Fruit fly (Drosophila melanogaster): Measurements from ENCODE around the gene CG43057.
A peak's percentile ranks its signal among the peaks of the same experiment; 100 is the strongest.

Gene CG43057

DNA sequence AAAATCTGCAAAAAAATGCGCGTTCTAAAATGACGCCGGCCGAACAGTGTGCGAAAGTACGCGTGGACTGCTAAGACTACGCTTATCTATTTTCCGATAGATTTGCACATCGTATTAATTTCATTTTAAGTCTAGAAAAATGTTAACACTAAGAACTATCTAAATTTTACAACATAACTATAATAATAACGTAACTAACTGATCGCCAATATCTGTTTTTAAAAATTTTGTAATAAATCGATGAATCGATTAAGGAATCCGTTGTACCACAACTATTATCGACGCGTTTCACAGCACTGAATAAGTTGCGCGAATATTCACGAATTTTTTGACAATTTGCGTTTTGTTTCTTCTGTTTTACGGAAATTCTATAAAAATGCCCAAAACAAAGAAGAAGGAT, 32.7 kb downstream of the CG43057 start, which contains the start of gene Ssb-c31a (continued):
- TF ChIP-seq Nf-YC (tag; optimal IDR thresholded peaks at IDR 0.05) (peak; percentile 57), zfh2 (GFP tag; optimal IDR thresholded peaks at IDR 0.05) (peak; percentile 68), CG31224 (GFP tag; IDR thresholded peaks at IDR 0.05) (peak; percentile 25; the same call in 1 of the 2 replicates), usp (GFP tag; optimal IDR thresholded peaks at IDR 0.05) (no peak), lab (GFP tag; optimal IDR thresholded peaks at IDR 0.05) (peak; percentile 48), CG3281 (GFP tag; optimal IDR thresholded peaks at IDR 0.05) (peak; percentile 48), Sox102F (GFP tag; optimal IDR thresholded peaks at IDR 0.05) (no peak), hkb (optimal IDR thresholded peaks at IDR 0.05) (no peak), hkb (GFP tag; IDR thresholded peaks at IDR 0.05) (0 out of 2 replicates have a peak, but pooled peaks have one; percentile 34), Sin3A (optimal IDR thresholded peaks at IDR 0.05) (peak; percentile 76), CG13624 (GFP tag; optimal IDR thresholded peaks at IDR 0.05) (peak; percentile 82), chif (GFP tag; optimal IDR thresholded peaks at IDR 0.05) (peak in 1 of 2 experiments; percentile 35), CG17385 (GFP tag; optimal IDR thresholded peaks at IDR 0.05) (peak; percentile 66), Atf6 (GFP tag; IDR thresholded peaks at IDR 0.05) (peak; percentile 40; the same call in 1 of the 2 replicates), CG6689 (GFP tag; IDR thresholded peaks at IDR 0.05) (peak; percentile 45), CG34422 (GFP tag; IDR thresholded peaks at IDR 0.05) (peak; percentile 29; the same call in 1 of the 3 replicates), CG13424 (tag; optimal IDR thresholded peaks at IDR 0.05) (peak; percentile 52), sna (GFP tag; IDR thresholded peaks at IDR 0.05; ENCODE audit: partially characterized antibody) (peak; percentile 63; the same call in 1 of the 2 replicates), CG15696 (tag; optimal IDR thresholded peaks at IDR 0.05) (peak; percentile 27), CG13296 (GFP tag; optimal IDR thresholded peaks at IDR 0.05) (peak; percentile 62), ERR (GFP tag; optimal IDR thresholded peaks at IDR 0.05) (peak; percentile 4), CG4707 (GFP tag; optimal IDR thresholded peaks at IDR 0.05) (no peak), gsb-n (tag; optimal IDR thresholded peaks at IDR 0.05) (peak; percentile 23), Lpt (GFP tag; optimal IDR thresholded peaks at IDR 0.05) (no peak), az2 (GFP tag; optimal IDR thresholded peaks at IDR 0.05) (peak; percentile 46), CG1792 (GFP tag; optimal IDR thresholded peaks at IDR 0.05) (peak; percentile 55), mld (GFP tag; IDR thresholded peaks at IDR 0.05; ENCODE audit: partially characterized antibody) (no peak), luna (GFP tag; optimal IDR thresholded peaks at IDR 0.05) (no peak), insv (GFP tag; optimal IDR thresholded peaks at IDR 0.05) (peak in 1 of 2 experiments; percentile 34), amos (GFP tag; IDR thresholded peaks at IDR 0.05; ENCODE audit: partially characterized antibody) (peak; percentile 71), dysf (GFP tag; IDR thresholded peaks at IDR 0.05) (peak; percentile 28; the same call in 1 of the 3 replicates), MBD-R2 (GFP tag; IDR thresholded peaks at IDR 0.05) (peak; percentile 90; the same call in 1 of the 2 replicates), Abd-B (GFP tag; optimal IDR thresholded peaks at IDR 0.05) (peak; percentile 28), ttk (GFP tag; IDR thresholded peaks at IDR 0.05) (0 out of 2 replicates have a peak, but pooled peaks have one; percentile 43), CG8281 (tag; optimal IDR thresholded peaks at IDR 0.05) (no peak), Poxn (GFP tag; IDR thresholded peaks at IDR 0.05) (no peak), h (optimal IDR thresholded peaks at IDR 0.05) (no peak), Gsc (GFP tag; IDR thresholded peaks at IDR 0.05) (no peak), sima (GFP tag; optimal IDR thresholded peaks at IDR 0.05) (no peak), CG33557 (GFP tag; optimal IDR thresholded peaks at IDR 0.05) (peak; percentile 44), CG8924 (tag; optimal IDR thresholded peaks at IDR 0.05) (peak; percentile 23), Doc2 (GFP tag; IDR thresholded peaks at IDR 0.05) (no peak), crp (GFP tag; optimal IDR thresholded peaks at IDR 0.05) (peak in 1 of 2 experiments; percentile 60), Sox100B (GFP tag; optimal IDR thresholded peaks at IDR 0.05) (peak; percentile 43), gfzf (GFP tag; optimal IDR thresholded peaks at IDR 0.05) (peak; percentile 9), CG43689 (GFP tag; IDR thresholded peaks at IDR 0.05) (no peak), jumu (GFP tag; optimal IDR thresholded peaks at IDR 0.05) (peak; percentile 7), sug (tag; optimal IDR thresholded peaks at IDR 0.05) (peak; percentile 71), Xbp1 (GFP tag; optimal IDR thresholded peaks at IDR 0.05) (peak; percentile 69), CG6254 (GFP tag; optimal IDR thresholded peaks at IDR 0.05) (no peak), lov (optimal IDR thresholded peaks at IDR 0.05) (no peak), lov (GFP tag; IDR thresholded peaks at IDR 0.05) (no peak)

All from whole organism, embryonic.